Worm (Caenorhabditis elegans): ENCODE measurements around the gene Y53F4B.7.

Gene Y53F4B.7

ce11 chrII:15008481-15009057, 15.9 kb downstream of the Y53F4B.7 start:
- 0 out of 2 replicates have a peak, but pooled peaks have one; percentile 4 for TF ChIP-seq lin-38 (GFP tag; IDR thresholded peaks at IDR 0.05)
- peak in 1 of 2 experiments; percentile 62 for TF ChIP-seq hif-1 (tag; optimal IDR thresholded peaks at IDR 0.05)
- no peak for TF ChIP-seq spr-1 (tag; optimal IDR thresholded peaks at IDR 0.05)
- 0 out of 2 replicates have a peak, but pooled peaks have one; percentile 21 for TF ChIP-seq vab-7 (GFP tag; IDR thresholded peaks at IDR 0.05)
- TF ChIP-seq set-16 (GFP tag; IDR thresholded peaks at IDR 0.05): peak; percentile 77

ce11 chrII:15010366-15011235, 17.9 kb downstream of the Y53F4B.7 start, which contains the start of the genes Y53F4B.9 and Y53F4B.11:
Gene Y53F4B.9 (minus strand): TSS chrII:15010416.
Gene Y53F4B.11 (plus strand): TSS chrII:15010748.
- no peak for TF ChIP-seq Y5F2A.4 (GFP tag; optimal IDR thresholded peaks at IDR 0.05)
- peak; percentile 29 for TF ChIP-seq nhr-6 (tag; optimal IDR thresholded peaks at IDR 0.05)
- peak; percentile 42 for TF ChIP-seq snpc-4 (tag; optimal IDR thresholded peaks at IDR 0.05)
- TF ChIP-seq hmg-1.1 (GFP tag; IDR thresholded peaks at IDR 0.05): peak; percentile 79
- TF ChIP-seq nhr-76 (tag; optimal IDR thresholded peaks at IDR 0.05): no peak
- TF ChIP-seq zfp-3 (GFP tag; conservative IDR thresholded peaks at IDR 0.05): no peak
- TF ChIP-seq dmd-6 (GFP tag; IDR thresholded peaks at IDR 0.05): peak; percentile 37; the same call in 1 of the 2 replicates
- TF ChIP-seq lin-38 (GFP tag; IDR thresholded peaks at IDR 0.05): peak; percentile 99
- TF ChIP-seq T26A8.4 (GFP tag; IDR thresholded peaks at IDR 0.05): 0 out of 2 replicates have a peak, but pooled peaks have one; percentile 10
- TF ChIP-seq skn-1 (tag; optimal IDR thresholded peaks at IDR 0.05): no peak
- no peak for TF ChIP-seq nhr-102 (tag; optimal IDR thresholded peaks at IDR 0.05)
- TF ChIP-seq ama-1 (optimal IDR thresholded peaks at IDR 0.05): peak; percentile 55
- TF ChIP-seq lin-13 (GFP tag; optimal IDR thresholded peaks at IDR 0.05): peak; percentile 61
- peak; percentile 53 for TF ChIP-seq nhr-11 (tag; optimal IDR thresholded peaks at IDR 0.05)
- peak; percentile 22 for TF ChIP-seq hlh-11 (tag; optimal IDR thresholded peaks at IDR 0.05)
- 0 out of 2 replicates have a peak, but pooled peaks have one; percentile 29 for TF ChIP-seq vab-7 (GFP tag; IDR thresholded peaks at IDR 0.05)
- peak; percentile 87 for TF ChIP-seq mes-2 (tag; optimal IDR thresholded peaks at IDR 0.05; ENCODE audit: poor library complexity, severe bottlenecking)
- TF ChIP-seq lsy-2 (tag; optimal IDR thresholded peaks at IDR 0.05): peak; percentile 36 to 86
- peak; percentile 94 for TF ChIP-seq nhr-77 (tag; optimal IDR thresholded peaks at IDR 0.05)
- peak; percentile 12 for TF ChIP-seq aha-1 (tag)
- no peak for TF ChIP-seq daf-16 (GFP tag; optimal IDR thresholded peaks at IDR 0.05)
- no peak for TF ChIP-seq daf-16 (tag; optimal IDR thresholded peaks at IDR 0.05)
- peak; percentile 78 for TF ChIP-seq nhr-42 (GFP tag; IDR thresholded peaks at IDR 0.05)
- TF ChIP-seq unc-130 (GFP tag; optimal IDR thresholded peaks at IDR 0.05): peak; percentile 73
- TF ChIP-seq dpl-1 (GFP tag; optimal IDR thresholded peaks at IDR 0.05): peak; percentile 99
- no peak for TF ChIP-seq dmd-8 (GFP tag; IDR thresholded peaks at IDR 0.05)
- peak; percentile 77 for TF ChIP-seq hlh-30 (tag; optimal IDR thresholded peaks at IDR 0.05; ENCODE audit: insufficient read depth)
- TF ChIP-seq hif-1 (tag; optimal IDR thresholded peaks at IDR 0.05): peak in 1 of 2 experiments; percentile 70
- peak; percentile 53 for TF ChIP-seq F49E8.2 (tag; optimal IDR thresholded peaks at IDR 0.05; ENCODE audit: borderline replicate concordance)
- TF ChIP-seq mep-1 (tag; optimal IDR thresholded peaks at IDR 0.05): peak; percentile 73
- no peak for TF ChIP-seq ceh-44 (GFP tag; IDR thresholded peaks at IDR 0.05)
- TF ChIP-seq pha-4 (GFP tag; IDR thresholded peaks at IDR 0.05): no peak
- peak; percentile 6 for TF ChIP-seq pha-4 (tag; optimal IDR thresholded peaks at IDR 0.05)
- peak; percentile 37 for TF ChIP-seq fkh-10 (GFP tag; optimal IDR thresholded peaks at IDR 0.05)
- TF ChIP-seq zag-1 (tag; optimal IDR thresholded peaks at IDR 0.05): no peak
- peak; percentile 48; the same call in 1 of the 2 replicates for TF ChIP-seq arid-1 (GFP tag; conservative IDR thresholded peaks at IDR 0.05)
- no peak for TF ChIP-seq F37D6.2 (tag; optimal IDR thresholded peaks at IDR 0.05)
- no peak for TF ChIP-seq F10B5.3 (tag; optimal IDR thresholded peaks at IDR 0.05)
- peak; percentile 45 for TF ChIP-seq lin-15B (tag; optimal IDR thresholded peaks at IDR 0.05)
- TF ChIP-seq madf-9 (GFP tag; conservative IDR thresholded peaks at IDR 0.05): peak; percentile 69
- TF ChIP-seq nhr-28 (tag; optimal IDR thresholded peaks at IDR 0.05): peak; percentile 57
- peak; percentile 80 for TF ChIP-seq set-16 (GFP tag; IDR thresholded peaks at IDR 0.05)
- no peak for TF ChIP-seq nhr-10 (tag; optimal IDR thresholded peaks at IDR 0.05)
- TF ChIP-seq ceh-20 (GFP tag; IDR thresholded peaks at IDR 0.05): peak; percentile 27; the same call in 1 of the 2 replicates
- TF ChIP-seq dmd-9 (GFP tag; IDR thresholded peaks at IDR 0.05): 0 out of 2 replicates have a peak, but pooled peaks have one; percentile 52

Data from whole organism, L4 larva.